Worm (Caenorhabditis elegans): ENCODE data around the gene siah-1.

DNA sequence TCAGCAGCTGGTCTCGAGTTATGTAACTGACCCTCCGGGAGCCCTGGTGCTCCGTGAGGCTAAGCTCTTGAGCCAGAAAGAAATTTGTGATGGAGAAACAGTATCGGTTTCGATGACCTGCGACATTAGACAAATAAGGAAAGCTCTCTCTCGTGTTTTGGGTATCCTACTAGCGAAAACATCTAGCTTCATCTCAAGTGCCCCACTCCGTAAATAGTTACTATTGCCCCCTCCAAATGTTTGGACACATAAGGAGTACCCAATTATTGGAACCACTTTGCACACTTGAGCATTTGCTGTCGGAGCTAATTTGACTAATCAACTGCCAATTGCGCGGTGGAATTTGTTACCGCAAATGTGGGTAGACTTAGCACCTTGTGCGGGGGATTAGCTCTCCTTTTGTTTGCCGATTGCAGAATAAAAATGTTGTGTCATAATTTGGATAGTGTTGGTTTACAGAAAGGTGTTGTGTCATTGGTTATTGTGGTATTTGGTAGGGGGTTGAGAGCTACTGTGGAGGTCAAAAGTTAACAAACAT is 20.2 kb downstream of the siah-1 start:
- TF ChIP-seq flt-1 (GFP tag; IDR thresholded peaks at IDR 0.05) (no peak), cog-1 (tag; optimal IDR thresholded peaks at IDR 0.05) (no peak)

Data from whole organism, midembryonic.